Fruit fly (Drosophila melanogaster): ENCODE measurements around the gene RPA2.

The RPA2 gene

dm6 chr2L:20940738-20941137 is 14.8 kb upstream of the RPA2 start (continued):
- no peak for TF ChIP-seq CG10669 (GFP tag; optimal IDR thresholded peaks at IDR 0.05)
- TF ChIP-seq CG4318 (GFP tag; optimal IDR thresholded peaks at IDR 0.05), result peak; percentile 43
- TF ChIP-seq CG1621 (tag; optimal IDR thresholded peaks at IDR 0.05), result no peak
- TF ChIP-seq pdm3 (GFP tag; optimal IDR thresholded peaks at IDR 0.05), result peak; percentile 13
- peak; percentile 40 for TF ChIP-seq Hr39 (GFP tag; optimal IDR thresholded peaks at IDR 0.05)
- no peak for TF ChIP-seq Ets96B (tag; optimal IDR thresholded peaks at IDR 0.05)
- peak; percentile 11 for TF ChIP-seq CG3919 (GFP tag; optimal IDR thresholded peaks at IDR 0.05)
- peak; percentile 64 for TF ChIP-seq svp (GFP tag)
- TF ChIP-seq Hr4 (GFP tag; optimal IDR thresholded peaks at IDR 0.05), result no peak
- TF ChIP-seq CG6792 (GFP tag; optimal IDR thresholded peaks at IDR 0.05), result no peak
- TF ChIP-seq CG11294 (GFP tag; IDR thresholded peaks at IDR 0.05), result no peak
- peak; percentile 2 for TF ChIP-seq cyc (GFP tag; optimal IDR thresholded peaks at IDR 0.05)
- TF ChIP-seq Gug (GFP tag; IDR thresholded peaks at IDR 0.05), result no peak
- TF ChIP-seq CG8319 (GFP tag; optimal IDR thresholded peaks at IDR 0.05), result no peak
- TF ChIP-seq CG15336 (GFP tag; IDR thresholded peaks at IDR 0.05), result no peak
- no peak for TF ChIP-seq CG16779 (tag; optimal IDR thresholded peaks at IDR 0.05)

- TF ChIP-seq Smox (GFP tag; optimal IDR thresholded peaks at IDR 0.05), result peak; percentile 21
- TF ChIP-seq CG34406 (GFP tag; optimal IDR thresholded peaks at IDR 0.05), result peak; percentile 4
- TF ChIP-seq spab (GFP tag; optimal IDR thresholded peaks at IDR 0.05), result no peak
- TF ChIP-seq Eip93F (GFP tag; optimal IDR thresholded peaks at IDR 0.05), result no peak
- TF ChIP-seq lz (GFP tag; optimal IDR thresholded peaks at IDR 0.05), result peak; percentile 20
- peak; percentile 29 for TF ChIP-seq topi (GFP tag; optimal IDR thresholded peaks at IDR 0.05)
- no peak for TF ChIP-seq fd59A (GFP tag; optimal IDR thresholded peaks at IDR 0.05)
- no peak for TF ChIP-seq CG6276 (GFP tag; optimal IDR thresholded peaks at IDR 0.05)
- peak; percentile 41; the same call in 2 of the 3 replicates for TF ChIP-seq CG8119 (GFP tag; IDR thresholded peaks at IDR 0.05)
- peak; percentile 75 for TF ChIP-seq Eip78C (GFP tag)
- no peak for TF ChIP-seq CG16779 (tag; optimal IDR thresholded peaks at IDR 0.05)
- TF ChIP-seq CG31627 (GFP tag; optimal IDR thresholded peaks at IDR 0.05), result peak; percentile 20
- no peak for TF ChIP-seq CG8632 (GFP tag; optimal IDR thresholded peaks at IDR 0.05)
- peak; percentile 14 for TF ChIP-seq Hr39 (GFP tag; optimal IDR thresholded peaks at IDR 0.05)
- peak; percentile 24 for TF ChIP-seq Hr4 (GFP tag; optimal IDR thresholded peaks at IDR 0.05)
- TF ChIP-seq svp (GFP tag), result peak; percentile 76
- TF ChIP-seq cyc (GFP tag; optimal IDR thresholded peaks at IDR 0.05), result peak; percentile 36
- TF ChIP-seq Sox102F (GFP tag; optimal IDR thresholded peaks at IDR 0.05), result peak; percentile 22
- TF ChIP-seq CG11762 (GFP tag; optimal IDR thresholded peaks at IDR 0.05; ENCODE audit: insufficient read depth), result no peak
- peak; percentile 15 for TF ChIP-seq achi (GFP tag; optimal IDR thresholded peaks at IDR 0.05)
- no peak for TF ChIP-seq Ets21C (GFP tag; optimal IDR thresholded peaks at IDR 0.05)
- peak; percentile 42 for TF ChIP-seq esn (GFP tag; optimal IDR thresholded peaks at IDR 0.05)
- TF ChIP-seq Blimp-1 (GFP tag; optimal IDR thresholded peaks at IDR 0.05), result no peak
- TF ChIP-seq Hr38 (GFP tag; optimal IDR thresholded peaks at IDR 0.05), result no peak
- peak; percentile 30 for TF ChIP-seq CG15336 (GFP tag; IDR thresholded peaks at IDR 0.05)
- no peak for TF ChIP-seq Sox14 (GFP tag; optimal IDR thresholded peaks at IDR 0.05)
- peak; percentile 32 for TF ChIP-seq Ets96B (tag; optimal IDR thresholded peaks at IDR 0.05)
- peak; percentile 30 for TF ChIP-seq OdsH (GFP tag; optimal IDR thresholded peaks at IDR 0.05)
- no peak for TF ChIP-seq fkh (GFP tag; optimal IDR thresholded peaks at IDR 0.05)
- peak; percentile 21 for TF ChIP-seq CG32006 (GFP tag; optimal IDR thresholded peaks at IDR 0.05)
- TF ChIP-seq CG1621 (tag; optimal IDR thresholded peaks at IDR 0.05), result no peak
- no peak for TF ChIP-seq salr (GFP tag; optimal IDR thresholded peaks at IDR 0.05)
- peak; percentile 17 for TF ChIP-seq CG3919 (GFP tag; optimal IDR thresholded peaks at IDR 0.05)
- TF ChIP-seq CG6163 (GFP tag; IDR thresholded peaks at IDR 0.05), result 0 out of 3 replicates have a peak, but pooled peaks have one; percentile 17
- TF ChIP-seq eg (GFP tag; IDR thresholded peaks at IDR 0.05), result no peak
- TF ChIP-seq CG6792 (GFP tag; optimal IDR thresholded peaks at IDR 0.05), result no peak
- peak; percentile 44 for TF ChIP-seq Met (GFP tag; optimal IDR thresholded peaks at IDR 0.05)
- TF ChIP-seq CG9139 (GFP tag; optimal IDR thresholded peaks at IDR 0.05), result no peak
- peak; percentile 16 for TF ChIP-seq pdm3 (GFP tag; optimal IDR thresholded peaks at IDR 0.05)
- TF ChIP-seq acj6 (GFP tag; optimal IDR thresholded peaks at IDR 0.05), result peak; percentile 38
- TF ChIP-seq dac (GFP tag; optimal IDR thresholded peaks at IDR 0.05), result no peak
- TF ChIP-seq CG8319 (GFP tag; optimal IDR thresholded peaks at IDR 0.05), result no peak
Observed at dm6 chr2L:20939632-20940031, 13.7 kb upstream of the RPA2 start.
